Worm (Caenorhabditis elegans) whole organism, dauer: ENCODE data around the gene rmd-2.
"Not testable (repeated sequence)": the region's sequence is repeated elsewhere in the genome, so short reads cannot be mapped to it uniquely, and the experiment has no call there.

Experiments
- unc-62 ChIP-seq: sonication (generic microtip); optimal IDR thresholded peaks from 2 replicates; lab custom pipeline; 2017; ENCODE audit warnings: missing biosample characterization, missing genetic modification reagents, missing genetic modification characterization

The rmd-2 gene

DNA sequence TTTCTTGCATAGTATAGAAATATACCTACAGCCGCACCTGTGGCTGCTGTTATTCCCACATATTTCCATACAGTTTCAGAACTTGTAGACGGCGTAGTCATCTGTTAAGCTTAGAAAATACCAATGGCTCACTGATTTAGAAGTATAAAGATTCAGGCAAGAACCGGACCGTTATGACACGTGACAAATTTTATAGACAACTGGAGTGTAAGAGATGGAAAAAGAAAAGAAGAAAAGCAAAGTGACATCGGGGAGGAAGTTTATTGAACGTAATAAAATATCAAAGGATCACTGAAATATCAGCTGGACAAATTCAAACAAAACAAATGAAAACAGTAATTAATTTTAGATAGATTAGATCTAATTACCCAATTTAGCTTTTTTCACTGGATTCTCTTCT, at the start of gene rmd-2:
rmd-2 (minus strand) TSS at position 101 of the 400 bp plus-strand sequence.
- no peak for TF ChIP-seq unc-62 (GFP tag; lab: Kevin White, UChicago)

DNA sequence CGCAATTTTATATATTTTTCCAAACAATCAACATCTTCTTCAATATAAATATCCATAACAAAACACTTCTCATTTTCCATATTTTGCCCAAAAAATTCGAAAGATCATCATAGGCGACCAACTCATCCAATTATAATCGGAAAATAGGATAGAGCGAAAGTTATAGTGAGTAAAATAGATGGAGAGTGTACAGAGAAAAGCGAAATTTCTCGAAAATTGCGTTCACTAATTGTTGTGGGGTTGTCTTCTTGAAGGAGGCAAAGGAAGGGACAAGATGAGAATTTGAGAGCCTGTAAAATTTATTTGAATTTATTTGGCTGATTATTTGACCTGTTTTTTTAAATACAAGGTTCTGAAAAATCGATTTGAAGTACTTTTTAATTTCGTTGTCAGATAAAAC, 49.5 kb upstream of the rmd-2 start:
- TF ChIP-seq unc-62 (GFP tag; lab: Kevin White, UChicago): no peak

DNA sequence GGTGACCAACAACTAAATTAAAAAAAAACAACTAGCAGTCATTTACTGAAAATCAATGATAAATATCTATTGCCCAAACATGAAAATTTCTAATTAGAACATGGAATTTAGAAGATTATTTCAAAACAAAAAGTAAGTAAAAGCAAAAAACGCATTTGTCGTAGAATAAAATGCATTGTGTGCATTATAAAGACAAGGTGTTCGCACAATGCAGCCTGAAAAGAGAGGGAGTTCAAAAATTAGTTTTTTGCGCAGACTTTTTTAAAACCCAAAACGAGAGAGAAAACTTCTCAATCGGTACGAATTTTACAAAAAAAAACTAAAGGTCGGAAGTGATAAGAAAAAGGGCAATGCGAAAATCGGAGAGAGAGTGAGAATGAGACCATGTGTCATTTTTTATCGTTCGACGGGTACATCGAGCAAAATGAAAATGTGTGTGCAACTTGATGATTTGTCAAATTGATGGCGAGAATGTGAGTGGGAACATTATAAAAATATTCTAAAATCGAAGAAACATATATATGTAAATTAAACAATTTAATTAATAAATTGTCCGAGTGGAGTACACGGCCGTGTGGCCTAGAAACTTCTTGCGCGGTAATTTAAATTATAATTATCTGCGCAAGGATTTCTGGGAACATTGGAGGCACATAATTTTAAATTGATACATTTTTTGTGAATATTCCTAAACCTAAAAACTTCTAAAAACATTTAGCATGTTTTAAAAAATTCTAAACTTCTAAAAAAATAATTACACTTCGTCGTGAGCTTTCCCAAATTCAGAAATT, 45.5 kb upstream of the rmd-2 start:
- no peak for TF ChIP-seq unc-62 (GFP tag; lab: Kevin White, UChicago)

DNA sequence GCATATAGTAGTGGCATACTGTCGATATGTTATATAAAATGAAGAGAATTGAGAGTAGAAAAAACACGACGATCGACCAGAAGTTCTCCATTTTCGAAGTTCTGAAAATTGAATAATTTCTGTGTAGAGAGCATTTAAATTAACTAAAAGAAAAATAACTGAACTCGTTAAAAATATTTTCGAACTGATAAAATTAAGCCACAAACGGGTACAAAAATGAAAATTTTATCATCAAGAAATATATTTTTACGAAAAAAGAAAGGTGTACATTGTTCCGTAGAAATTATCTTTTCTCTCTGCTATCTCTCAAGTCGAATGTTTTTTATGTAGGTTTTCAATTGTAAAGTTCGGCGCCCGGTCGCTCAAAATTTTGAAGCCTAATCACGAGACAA, 44.9 kb upstream of the rmd-2 start, which contains the start of gene acl-2:
acl-2 (minus strand) TSS at position 101 of the 392 bp plus-strand sequence.
- TF ChIP-seq unc-62 (GFP tag; lab: Kevin White, UChicago): no peak

DNA sequence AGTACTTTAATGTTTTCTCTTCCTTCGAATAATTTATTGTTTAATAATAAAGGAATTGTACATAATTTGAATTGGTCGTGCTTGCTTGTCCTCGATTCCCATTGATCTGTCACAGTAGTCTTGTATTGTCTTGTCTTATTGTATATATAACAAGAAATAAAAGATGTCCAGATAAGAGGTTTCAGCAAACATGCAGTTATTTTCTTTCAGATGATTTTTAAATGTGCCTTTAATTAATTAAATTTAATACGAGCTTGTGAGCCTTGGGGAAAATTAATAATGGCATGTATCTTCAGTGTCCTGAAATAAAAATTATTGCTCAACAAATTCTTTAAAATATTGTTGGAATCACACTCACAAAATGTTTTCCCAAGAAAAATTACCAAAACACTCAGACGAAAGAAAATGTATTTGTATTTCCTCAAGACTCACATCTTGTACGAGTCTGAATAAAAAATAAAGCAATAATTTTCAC, 37.0 kb upstream of the rmd-2 start:
- TF ChIP-seq unc-62 (GFP tag; lab: Kevin White, UChicago): no peak

DNA sequence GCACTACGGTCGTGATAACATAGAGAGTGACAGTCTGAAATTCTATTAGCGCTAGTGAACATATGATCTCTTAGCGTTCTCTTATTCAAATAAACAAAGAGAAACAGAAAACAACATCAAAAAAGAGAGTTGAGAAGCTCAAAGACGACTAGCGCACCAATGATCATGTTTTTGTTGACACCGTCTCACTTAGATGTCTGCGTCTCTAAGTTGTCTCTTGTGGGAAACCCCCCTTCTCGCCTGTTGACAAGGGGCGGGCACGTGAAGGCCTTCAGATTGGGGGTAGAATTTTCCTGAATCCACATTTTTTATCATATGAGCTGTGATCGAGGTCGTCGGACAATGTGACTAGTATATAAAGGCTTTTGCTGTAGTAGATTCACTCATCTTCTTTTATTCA, 33.9 kb upstream of the rmd-2 start:
- no peak for TF ChIP-seq unc-62 (GFP tag; lab: Kevin White, UChicago)

- TF ChIP-seq unc-62 (GFP tag; lab: Kevin White, UChicago): no peak
Observed at ce11 chrV:10019083-10019624, 33.1 kb upstream of the rmd-2 start.

DNA sequence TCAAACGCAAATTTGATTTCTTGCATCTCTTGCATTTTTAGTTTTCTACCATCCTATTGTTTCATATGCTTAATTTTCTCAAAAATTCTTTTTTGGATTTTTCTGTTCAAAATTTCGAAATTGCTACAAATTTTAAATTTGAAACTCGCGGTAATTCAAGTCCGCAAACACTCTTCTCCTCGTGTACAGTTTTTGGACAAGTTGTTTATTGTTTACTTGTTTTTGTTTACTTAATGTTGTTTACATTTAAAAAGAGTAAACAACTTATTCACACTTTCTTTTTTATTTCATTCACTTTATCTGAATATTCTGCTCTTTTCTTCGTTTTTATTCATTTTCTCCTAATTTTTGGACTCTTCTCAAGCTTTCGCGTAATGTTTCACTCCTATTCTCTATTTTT, 32.2 kb upstream of the rmd-2 start:
- TF ChIP-seq unc-62 (GFP tag; lab: Kevin White, UChicago): no peak

DNA sequence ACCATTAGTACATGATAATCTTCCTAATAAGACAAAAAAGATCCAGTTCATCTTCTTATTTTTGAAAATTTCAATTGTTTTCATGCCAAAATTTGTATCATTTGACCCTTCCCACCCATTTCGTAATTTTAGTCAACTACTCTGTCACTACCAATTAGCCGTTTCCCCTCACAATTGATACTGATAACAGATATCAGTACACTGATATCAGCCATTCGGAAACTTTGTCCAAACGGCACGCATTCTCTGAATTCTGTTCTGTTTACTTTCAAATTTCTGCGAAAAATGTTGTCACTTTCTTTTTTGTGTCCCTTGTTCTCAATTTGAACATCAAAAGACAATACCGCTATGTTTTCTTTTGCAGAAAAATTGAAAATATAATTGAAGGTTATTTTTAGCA, 26.6 kb upstream of the rmd-2 start:
- TF ChIP-seq unc-62 (GFP tag; lab: Kevin White, UChicago): no peak

DNA sequence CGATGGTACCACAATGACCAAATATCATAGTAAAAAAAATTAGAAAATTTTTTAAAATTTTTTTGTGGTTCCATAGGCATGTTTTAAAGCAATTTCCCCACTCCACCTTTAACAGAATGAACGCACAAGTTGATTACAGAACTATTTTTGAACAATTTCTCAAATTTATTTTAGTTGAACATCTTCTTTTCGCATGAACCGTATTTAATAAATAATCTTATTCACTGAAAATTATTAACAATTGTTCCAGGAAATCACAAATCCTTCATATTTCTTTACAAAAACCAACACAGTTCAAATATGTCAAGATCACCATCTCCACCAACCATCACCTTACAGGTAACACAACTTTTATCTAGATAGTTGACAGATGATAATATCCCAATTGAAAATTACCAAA, 25.5 kb upstream of the rmd-2 start, which contains the start of gene lea-1:
lea-1 (plus strand) TSS at position 301 of the 400 bp plus-strand sequence.
- no peak for TF ChIP-seq unc-62 (GFP tag; lab: Kevin White, UChicago)

- TF ChIP-seq unc-62 (GFP tag; lab: Kevin White, UChicago): no peak
Observed at ce11 chrV:10007484-10007883, 21.4 kb upstream of the rmd-2 start.

ce11 chrV:10006374-10006773, 20.3 kb upstream of the rmd-2 start:
- TF ChIP-seq unc-62 (GFP tag; lab: Kevin White, UChicago): no peak

DNA sequence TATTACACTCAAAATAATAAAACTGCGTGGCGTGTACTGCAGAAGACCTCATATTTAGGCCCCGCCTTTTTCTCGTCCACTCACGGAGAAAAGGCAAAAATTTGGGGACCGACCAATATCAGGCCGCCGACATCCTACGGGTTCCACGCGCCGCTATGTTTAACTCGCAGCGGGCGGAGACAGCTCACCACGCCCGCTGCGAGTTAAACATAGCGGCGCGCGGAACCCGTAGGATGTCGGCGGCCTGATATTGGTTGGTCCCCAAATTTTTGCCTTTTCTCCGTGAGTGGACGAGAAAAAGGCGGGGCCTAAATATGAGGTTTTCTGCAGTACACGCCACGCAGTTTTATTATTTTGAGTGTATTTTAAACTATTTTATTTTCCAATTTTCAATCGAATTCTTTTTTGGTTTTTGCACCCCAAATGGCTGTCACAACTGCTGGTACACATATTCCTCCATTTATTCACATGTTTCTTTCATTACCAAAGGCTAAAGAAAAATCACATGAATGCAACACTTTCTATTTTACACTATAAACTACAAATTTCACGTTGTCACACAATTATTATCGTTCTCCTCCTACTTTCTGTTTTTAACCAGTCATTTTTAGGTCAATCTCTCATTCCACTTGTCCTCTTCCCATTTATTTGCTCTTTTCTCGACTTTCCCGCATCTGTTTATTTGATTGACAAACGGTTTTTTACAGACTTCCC, 18.1 kb upstream of the rmd-2 start, which contains the start of gene uda-1:
uda-1 (plus strand) TSS at position 708 of the 714 bp plus-strand sequence.
- TF ChIP-seq unc-62 (GFP tag; lab: Kevin White, UChicago): not testable (repeated sequence)

DNA sequence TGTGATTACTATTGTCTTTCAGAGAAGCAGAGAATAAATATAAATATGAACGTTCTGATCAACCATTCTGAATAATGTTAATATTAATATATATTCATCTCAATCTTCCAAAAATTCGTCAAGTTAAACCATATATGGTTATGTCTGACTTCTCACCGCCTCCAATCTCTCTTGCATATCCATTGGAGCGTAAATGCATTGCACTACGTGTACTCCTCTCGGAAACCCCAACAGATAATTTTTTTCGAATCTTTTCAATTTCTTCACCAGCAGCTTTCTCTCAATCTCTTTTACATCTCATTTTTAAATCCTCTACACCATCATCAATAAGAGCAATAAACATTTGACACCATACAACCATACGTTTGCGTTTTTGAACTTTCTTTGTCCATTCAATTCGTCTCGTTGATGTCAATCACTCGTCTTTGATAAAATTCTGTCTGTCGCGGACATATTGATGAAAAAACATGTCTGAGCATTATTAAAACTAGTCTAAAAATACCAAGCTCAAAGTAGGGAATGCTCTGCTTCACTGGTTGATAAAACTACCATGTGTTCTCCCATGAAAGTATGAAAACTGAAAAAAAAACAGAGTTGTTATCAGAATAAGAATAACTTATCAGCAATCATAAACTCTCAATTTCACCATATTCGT, 17.4 kb upstream of the rmd-2 start:
- no peak for TF ChIP-seq unc-62 (GFP tag; lab: Kevin White, UChicago)

- TF ChIP-seq unc-62 (GFP tag; lab: Kevin White, UChicago): no peak
Observed at ce11 chrV:10002720-10003119, 16.6 kb upstream of the rmd-2 start.

DNA sequence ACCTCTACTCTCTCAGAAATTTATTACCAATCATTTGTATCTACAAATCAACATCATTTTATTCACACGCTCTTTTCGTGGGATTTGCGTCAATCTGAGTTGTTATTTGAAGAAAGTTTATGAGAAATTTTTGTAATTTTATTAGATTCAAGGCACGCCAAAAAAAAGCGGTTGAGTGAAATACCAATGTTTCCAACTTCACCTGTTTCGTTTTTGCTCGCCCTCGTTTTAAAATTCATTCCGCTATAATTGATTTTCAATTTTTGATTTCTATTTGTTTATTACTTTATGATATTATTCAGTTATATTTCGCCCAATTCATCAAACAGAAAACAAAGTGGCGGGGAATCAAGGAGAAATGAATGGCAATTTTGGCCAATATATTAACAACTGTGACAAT, 14.7 kb upstream of the rmd-2 start, which contains the start of gene K08H10.10:
K08H10.10 (plus strand) TSS at position 301 of the 400 bp plus-strand sequence.
- no peak for TF ChIP-seq unc-62 (GFP tag; lab: Kevin White, UChicago)
